Worm (Caenorhabditis elegans): ENCODE data around the gene acr-5.

Gene acr-5

DNA sequence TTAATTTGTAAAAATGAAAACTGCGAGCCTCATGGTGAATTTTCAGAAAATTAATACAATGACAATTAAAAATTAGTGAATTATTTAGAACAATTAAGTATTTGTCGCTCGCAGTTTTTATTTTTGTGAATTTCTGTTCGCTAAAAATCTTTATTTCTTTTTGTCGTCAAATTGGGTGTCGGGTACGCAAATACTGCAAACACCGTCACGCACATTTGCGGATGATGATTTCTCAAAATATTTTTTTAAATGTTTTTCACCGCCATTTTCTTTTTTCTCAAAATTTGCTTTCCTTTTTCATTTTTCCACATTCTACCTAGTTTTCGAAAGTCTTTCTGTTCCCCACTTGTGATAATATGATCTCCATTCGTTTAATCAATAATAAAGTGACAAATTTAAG lies 25.7 kb downstream of the acr-5 start (continued):
- TF ChIP-seq jun-1 (tag; optimal IDR thresholded peaks at IDR 0.05) (no peak), ets-5 (GFP tag; IDR thresholded peaks at IDR 0.05) (no peak), sptf-1 (tag; optimal IDR thresholded peaks at IDR 0.05) (no peak), lin-13 (GFP tag; optimal IDR thresholded peaks at IDR 0.05) (peak; percentile 16), xbp-1 (tag; optimal IDR thresholded peaks at IDR 0.05) (peak; percentile 49), C04F5.9 (tag; optimal IDR thresholded peaks at IDR 0.05) (no peak), ama-1 (optimal IDR thresholded peaks at IDR 0.05) (no peak), lin-14 (GFP tag; optimal IDR thresholded peaks at IDR 0.05) (no peak), nhr-47 (tag; optimal IDR thresholded peaks at IDR 0.05) (no peak), nhr-19 (GFP tag; conservative IDR thresholded peaks at IDR 0.05) (peak; percentile 55), dsc-1 (tag; optimal IDR thresholded peaks at IDR 0.05) (peak; percentile 39), vab-15 (tag; optimal IDR thresholded peaks at IDR 0.05) (no peak), elt-2 (tag; optimal IDR thresholded peaks at IDR 0.05) (no peak)

DNA sequence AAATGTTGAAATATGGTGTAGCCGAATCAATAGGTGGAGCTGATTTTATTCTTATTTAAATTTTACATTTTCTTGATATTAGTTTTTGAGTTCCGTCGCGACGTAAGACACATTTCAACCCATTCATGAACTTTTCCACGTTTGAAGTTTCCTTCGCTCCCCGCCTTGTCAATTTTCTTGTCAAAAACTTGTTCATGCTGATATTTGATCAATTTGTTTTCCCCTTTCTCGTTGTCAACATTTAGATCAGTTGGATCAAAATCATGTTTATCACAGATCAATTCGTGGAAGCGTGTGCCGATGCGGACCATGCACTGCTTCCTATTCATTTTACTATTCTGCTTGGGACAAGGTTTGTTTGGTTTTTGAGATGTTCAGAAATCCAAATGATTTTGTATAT lies 31.7 kb downstream of the acr-5 start, which contains the start of gene chtb-2:
Gene chtb-2, plus strand, starts transcription at position 301 of the 400 bp plus-strand sequence.
- TF ChIP-seq alr-1 (tag; optimal IDR thresholded peaks at IDR 0.05; ENCODE audit: borderline replicate concordance) = no peak
- no peak for TF ChIP-seq nhr-28 (tag; optimal IDR thresholded peaks at IDR 0.05)
- no peak for TF ChIP-seq elt-3 (tag; optimal IDR thresholded peaks at IDR 0.05)
- no peak for TF ChIP-seq ceh-8 (GFP tag; optimal IDR thresholded peaks at IDR 0.05)
- TF ChIP-seq ceh-88 (GFP tag; IDR thresholded peaks at IDR 0.05) = no peak
- TF ChIP-seq ces-1 (GFP tag; optimal IDR thresholded peaks at IDR 0.05) = no peak
- no peak for TF ChIP-seq sup-37 (GFP tag; optimal IDR thresholded peaks at IDR 0.05)
- no peak for TF ChIP-seq xbp-1 (tag; optimal IDR thresholded peaks at IDR 0.05)
- TF ChIP-seq dpl-1 (GFP tag; optimal IDR thresholded peaks at IDR 0.05) = no peak

ce11 chrIII:6479439-6479838 lies 35.1 kb downstream of the acr-5 start:
- no peak for TF ChIP-seq fkh-4 (tag; optimal IDR thresholded peaks at IDR 0.05; ENCODE audit: borderline replicate concordance)
- no peak for TF ChIP-seq fkh-8 (tag; optimal IDR thresholded peaks at IDR 0.05)
- no peak for TF ChIP-seq nhr-77 (tag; optimal IDR thresholded peaks at IDR 0.05)
- TF ChIP-seq C04F5.9 (tag; optimal IDR thresholded peaks at IDR 0.05) = no peak
- no peak for TF ChIP-seq ces-1 (GFP tag; optimal IDR thresholded peaks at IDR 0.05)
- TF ChIP-seq hlh-17 (GFP tag; optimal IDR thresholded peaks at IDR 0.05; ENCODE audit: borderline replicate concordance) = no peak
- no peak for TF ChIP-seq pax-3 (tag; optimal IDR thresholded peaks at IDR 0.05)
- TF ChIP-seq ets-5 (GFP tag; IDR thresholded peaks at IDR 0.05) = no peak
- no peak for TF ChIP-seq sptf-1 (tag; optimal IDR thresholded peaks at IDR 0.05)
- TF ChIP-seq lir-3 (tag; optimal IDR thresholded peaks at IDR 0.05; ENCODE audit: poor library complexity) = no peak
- no peak for TF ChIP-seq Y116A8C.19 (tag; optimal IDR thresholded peaks at IDR 0.05; ENCODE audit: borderline replicate concordance)
- TF ChIP-seq efl-1 (optimal IDR thresholded peaks at IDR 0.05) = no peak
- no peak for TF ChIP-seq efl-1 (GFP tag; optimal IDR thresholded peaks at IDR 0.05 in 1 of 2)
- TF ChIP-seq vab-15 (tag; optimal IDR thresholded peaks at IDR 0.05) = no peak
- no peak for TF ChIP-seq tlp-1 (tag; optimal IDR thresholded peaks at IDR 0.05)
- no peak for TF ChIP-seq fos-1 (tag; optimal IDR thresholded peaks at IDR 0.05)
- TF ChIP-seq ceh-90 (tag; optimal IDR thresholded peaks at IDR 0.05) = no peak

DNA sequence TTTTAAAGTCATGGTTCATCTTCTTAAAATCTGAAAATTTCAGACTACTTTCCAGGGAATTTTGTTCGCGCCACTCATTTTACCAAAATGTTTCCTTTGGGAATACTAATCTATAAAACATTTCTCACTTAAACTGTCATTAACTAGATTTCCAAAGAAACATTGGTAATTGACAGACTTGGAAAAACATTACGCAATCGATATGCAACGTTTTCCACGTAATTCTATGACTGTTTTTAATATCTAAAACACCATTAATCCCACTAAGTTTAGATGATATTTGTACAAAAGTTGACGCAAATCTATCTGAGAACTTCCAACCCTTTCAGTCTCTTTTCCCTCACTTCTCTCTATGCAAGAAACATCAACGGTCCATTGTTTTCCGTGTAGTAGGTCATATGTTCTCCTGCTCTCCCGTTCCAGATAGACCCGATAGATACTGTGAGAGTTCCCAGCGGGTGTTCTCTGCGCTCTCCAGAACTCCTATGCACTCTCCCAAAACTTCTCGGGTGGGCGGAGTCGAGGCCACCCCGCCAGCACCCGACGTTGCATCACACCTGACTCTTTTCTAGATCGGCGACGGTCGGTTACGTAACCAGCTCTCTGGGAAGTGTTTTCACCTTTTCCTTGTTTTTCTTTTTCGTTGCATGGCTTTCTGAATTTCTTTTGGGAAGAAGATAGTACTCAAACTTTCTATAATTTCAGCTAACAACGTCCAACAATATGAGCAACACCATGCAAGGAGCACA lies 36.1 kb downstream of the acr-5 start, which contains the start of gene zip-8:
Gene zip-8, plus strand, starts transcription at position 700 of the 749 bp plus-strand sequence.
- TF ChIP-seq blmp-1 (tag; optimal IDR thresholded peaks at IDR 0.05) (no peak), nhr-84 (tag; optimal IDR thresholded peaks at IDR 0.05) (no peak), ceh-90 (tag; optimal IDR thresholded peaks at IDR 0.05) (no peak), C04F5.9 (tag; optimal IDR thresholded peaks at IDR 0.05) (no peak), rnt-1 (tag; optimal IDR thresholded peaks at IDR 0.05) (no peak), nhr-237 (tag; optimal IDR thresholded peaks at IDR 0.05) (no peak), elt-2 (tag; optimal IDR thresholded peaks at IDR 0.05) (no peak), F16B12.6 (tag; optimal IDR thresholded peaks at IDR 0.05) (no peak), tbx-2 (tag; optimal IDR thresholded peaks at IDR 0.05) (no peak), lin-39 (tag; optimal IDR thresholded peaks at IDR 0.05) (no peak), isw-1 (GFP tag; IDR thresholded peaks at IDR 0.05) (no peak), mef-2 (tag; optimal IDR thresholded peaks at IDR 0.05) (no peak), mep-1 (tag; optimal IDR thresholded peaks at IDR 0.05) (no peak), sup-37 (GFP tag; optimal IDR thresholded peaks at IDR 0.05) (no peak), ztf-4 (tag; optimal IDR thresholded peaks at IDR 0.05) (no peak), nhr-11 (tag; optimal IDR thresholded peaks at IDR 0.05) (no peak), hpl-2 (GFP tag; optimal IDR thresholded peaks at IDR 0.05) (no peak), lin-13 (GFP tag; optimal IDR thresholded peaks at IDR 0.05) (no peak)
